Worm (Caenorhabditis elegans) whole organism, late embryonic: Measurements from ENCODE around the gene rpb-11.

ENCODE experiments used
- C08G9.2 ChIP-seq: sonication (generic microtip); optimal IDR thresholded peaks from 2 replicates; lab custom pipeline; 2016; ENCODE audit warnings: mild to moderate bottlenecking, missing genetic modification characterization, moderate library complexity, missing compliant biosample characterization
- C38D4.7 ChIP-seq: fragments of 200-800 bp; sonication (Bioruptor generic); optimal IDR thresholded peaks from 2 replicates; lab custom pipeline; 2018; ENCODE audit warnings: mild to moderate bottlenecking, missing genetic modification characterization, moderate library complexity, missing compliant biosample characterization
- T23F11.4 ChIP-seq: fragments of 200-800 bp; sonication (Bioruptor generic); optimal IDR thresholded peaks from 2 replicates; lab custom pipeline; 2018; ENCODE audit warnings: mild to moderate bottlenecking, missing genetic modification characterization, missing compliant biosample characterization
- Y22D7AL.16 ChIP-seq: sonication (generic microtip); optimal IDR thresholded peaks from 2 replicates; lab custom pipeline; 2016; ENCODE audit warnings: missing genetic modification characterization, missing compliant biosample characterization
- ahr-1 ChIP-seq: sonication (generic microtip); optimal IDR thresholded peaks from 2 replicates; lab custom pipeline; 2016; ENCODE audit warnings: missing genetic modification characterization, missing compliant biosample characterization
- ama-1 ChIP-seq: fragments of 150-350 bp; optimal IDR thresholded peaks from 2 replicates; lab custom pipeline; 2014
- ceh-18 ChIP-seq: sonication (generic microtip); optimal IDR thresholded peaks from 2 replicates; lab custom pipeline; 2016; ENCODE audit warnings: missing genetic modification characterization, missing compliant biosample characterization
- ceh-22 ChIP-seq: sonication (generic microtip); optimal IDR thresholded peaks from 2 replicates; lab custom pipeline; 2017; ENCODE audit warnings: missing biosample characterization, missing genetic modification characterization
- ceh-30 ChIP-seq: fragments of 150-350 bp; optimal IDR thresholded peaks from 2 replicates; lab custom pipeline; 2014; ENCODE audit warnings: missing biosample characterization, missing genetic modification characterization
- ceh-34 ChIP-seq: sonication (generic microtip); optimal IDR thresholded peaks from 2 replicates; lab custom pipeline; 2016; ENCODE audit warnings: mild to moderate bottlenecking, missing genetic modification characterization, missing compliant biosample characterization
- ceh-45 ChIP-seq: fragments of 200-800 bp; sonication (Bioruptor generic); IDR thresholded peaks from 2 replicates; pipeline ENCODE4 v1.3.6; 2022; ENCODE audit warnings: missing genetic modification reagents, missing genetic modification characterization, missing compliant biosample characterization
- ceh-48 ChIP-seq: sonication (generic microtip); optimal IDR thresholded peaks from 2 replicates; lab custom pipeline; 2016; ENCODE audit warnings: missing genetic modification characterization, inconsistent platforms, missing compliant biosample characterization
- che-1 ChIP-seq: sonication (generic microtip); optimal IDR thresholded peaks from 2 replicates; lab custom pipeline; 2016; ENCODE audit warnings: mild to moderate bottlenecking, missing genetic modification characterization, missing compliant biosample characterization
- elt-2 ChIP-seq: sonication (generic microtip); optimal IDR thresholded peaks from 2 replicates; lab custom pipeline; 2016; ENCODE audit warnings: missing genetic modification reagents, missing genetic modification characterization, missing compliant biosample characterization
- elt-4 ChIP-seq: sonication (generic microtip); optimal IDR thresholded peaks from 2 replicates; lab custom pipeline; 2016; ENCODE audit warnings: missing genetic modification characterization, missing compliant biosample characterization
- ets-4 ChIP-seq: sonication (generic microtip); optimal IDR thresholded peaks from 2 replicates; lab custom pipeline; 2016; ENCODE audit warnings: missing genetic modification characterization, missing compliant biosample characterization
- fkh-6 ChIP-seq: sonication (generic microtip); optimal IDR thresholded peaks from 2 replicates; lab custom pipeline; 2016; ENCODE audit warnings: missing genetic modification characterization, missing compliant biosample characterization
- gmeb-2 ChIP-seq: sonication (generic microtip); optimal IDR thresholded peaks from 2 replicates; lab custom pipeline; 2016; ENCODE audit warnings: missing genetic modification characterization, inconsistent platforms, missing compliant biosample characterization
- hlh-15 ChIP-seq: sonication (generic microtip); optimal IDR thresholded peaks from 2 replicates; lab custom pipeline; 2016; ENCODE audit warnings: missing genetic modification characterization, missing compliant biosample characterization
- hlh-8 ChIP-seq: sonication (generic microtip); optimal IDR thresholded peaks from 2 replicates; lab custom pipeline; 2016; ENCODE audit warnings: missing genotype, missing genetic modification characterization, missing compliant biosample characterization
- madf-2 ChIP-seq: sonication (generic microtip); optimal IDR thresholded peaks from 2 replicates; lab custom pipeline; 2017; ENCODE audit warnings: missing genetic modification characterization, missing compliant biosample characterization
- mec-3 ChIP-seq: sonication (generic microtip); optimal IDR thresholded peaks from 2 replicates; lab custom pipeline; 2016; ENCODE audit warnings: borderline replicate concordance, missing genetic modification characterization, missing compliant biosample characterization
- nfya-1 ChIP-seq: sonication (generic microtip); optimal IDR thresholded peaks from 2 replicates; lab custom pipeline; 2017; ENCODE audit warnings: missing genetic modification characterization, mild to moderate bottlenecking, missing compliant biosample characterization, antibody characterized with exemption, moderate library complexity
- nhr-11 ChIP-seq: fragments of 150-350 bp; optimal IDR thresholded peaks from 2 replicates; lab custom pipeline; 2014; ENCODE audit warnings: missing biosample characterization, missing genetic modification characterization
- nhr-232 ChIP-seq: sonication (generic microtip); optimal IDR thresholded peaks from 2 replicates; lab custom pipeline; 2016; ENCODE audit warnings: missing genetic modification characterization, missing compliant biosample characterization
- npax-4 ChIP-seq: sonication (generic microtip); optimal IDR thresholded peaks from 2 replicates; lab custom pipeline; 2016; ENCODE audit warnings: missing genetic modification characterization, missing compliant biosample characterization
- odd-2 ChIP-seq: sonication (generic microtip); optimal IDR thresholded peaks from 2 replicates; lab custom pipeline; 2017; ENCODE audit warnings: antibody characterized with exemption, mild to moderate bottlenecking, missing genetic modification characterization, missing compliant biosample characterization
- pax-1 ChIP-seq: fragments of 150-350 bp; optimal IDR thresholded peaks from 2 replicates; lab custom pipeline; 2014; ENCODE audit warnings: missing biosample characterization, missing genetic modification characterization
- pha-2 ChIP-seq: sonication (generic microtip); optimal IDR thresholded peaks from 2 replicates; lab custom pipeline; 2017; ENCODE audit warnings: mild to moderate bottlenecking, missing genetic modification characterization, missing compliant biosample characterization
- pqm-1 ChIP-seq: sonication (generic microtip); optimal IDR thresholded peaks from 2 replicates; lab custom pipeline; 2016; ENCODE audit warnings: missing genetic modification characterization, missing compliant biosample characterization
- ref-2 ChIP-seq: sonication (generic microtip); optimal IDR thresholded peaks from 2 replicates; lab custom pipeline; 2016; ENCODE audit warnings: missing genetic modification characterization, missing compliant biosample characterization
- sdc-2 ChIP-seq: sonication (generic microtip); optimal IDR thresholded peaks from 2 replicates; lab custom pipeline; 2016; ENCODE audit warnings: missing genotype, missing genetic modification characterization, missing compliant biosample characterization
- ttx-3 ChIP-seq: sonication (generic microtip); optimal IDR thresholded peaks from 2 replicates; lab custom pipeline; 2016; ENCODE audit warnings: missing genetic modification reagents, missing genetic modification characterization, missing compliant biosample characterization
- unc-3 ChIP-seq, 2 experiments: fragments of 200-800 bp in 1 of 2; sonication (Bioruptor generic) in 1 of 2; sonication (generic microtip) in 1 of 2; conservative IDR thresholded peaks in 1 of 2; optimal IDR thresholded peaks in 1 of 2; 2 replicates each; pipeline versions ENCODE4 v1.3.6 to Lab custom; 2016 to 2022; ENCODE audit warnings: missing compliant biosample characterization in 2 of 2, missing genetic modification characterization in 2 of 2, missing genetic modification reagents in 1 of 2
- unc-42 ChIP-seq: sonication (generic microtip); optimal IDR thresholded peaks from 2 replicates; lab custom pipeline; 2016; ENCODE audit warnings: missing genotype, missing genetic modification characterization, missing compliant biosample characterization

Gene rpb-11

DNA sequence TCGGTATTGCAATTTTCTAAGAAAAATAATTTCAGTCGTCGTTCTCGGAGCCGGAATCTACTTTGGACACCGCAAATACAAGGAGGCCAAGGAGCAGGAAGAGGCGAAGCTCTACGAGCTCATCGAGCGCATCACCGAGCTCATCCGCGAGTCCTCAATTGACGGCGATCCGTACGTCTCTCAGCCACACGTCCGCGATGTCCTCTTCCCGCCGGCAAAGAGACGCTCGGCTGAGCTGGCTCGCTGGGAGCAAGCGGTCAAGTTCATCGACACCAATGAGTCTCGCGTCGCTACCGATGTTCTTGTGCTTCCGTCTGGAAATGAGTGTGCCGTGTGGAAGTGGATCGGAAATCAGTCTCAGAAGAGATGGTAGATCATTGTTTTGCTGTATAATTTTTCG lies 5.6 kb downstream of the rpb-11 start:
- TF ChIP-seq nhr-11 (tag; lab: Kevin White, UChicago): no peak
- TF ChIP-seq hlh-15 (tag; lab: Kevin White, UChicago): no peak
- TF ChIP-seq ceh-18 (tag; lab: Kevin White, UChicago): no peak
- TF ChIP-seq ceh-22 (tag; lab: Kevin White, UChicago): no peak
- TF ChIP-seq pax-1: no peak
- TF ChIP-seq C08G9.2 (tag; lab: Kevin White, UChicago): no peak
- TF ChIP-seq elt-2: no peak
- no peak for TF ChIP-seq sdc-2 (tag; lab: Kevin White, UChicago)
- no peak for TF ChIP-seq mec-3
- no peak for TF ChIP-seq T23F11.4 (GFP tag; lab: Kevin White, UChicago)
- no peak for TF ChIP-seq C38D4.7 (GFP tag; lab: Kevin White, UChicago)
- no peak for TF ChIP-seq ama-1
- TF ChIP-seq npax-4: no peak
- no peak for TF ChIP-seq nfya-1 (tag; lab: Kevin White, UChicago)
- TF ChIP-seq unc-42 (tag; lab: Kevin White, UChicago): no peak
- no peak for TF ChIP-seq unc-3 (GFP tag; conservative IDR thresholded peaks at IDR 0.05; lab: Robert Waterston, UW)
- TF ChIP-seq unc-3 (tag; optimal IDR thresholded peaks at IDR 0.05; lab: Kevin White, UChicago): no peak
- no peak for TF ChIP-seq ceh-30 (tag; lab: Kevin White, UChicago)

DNA sequence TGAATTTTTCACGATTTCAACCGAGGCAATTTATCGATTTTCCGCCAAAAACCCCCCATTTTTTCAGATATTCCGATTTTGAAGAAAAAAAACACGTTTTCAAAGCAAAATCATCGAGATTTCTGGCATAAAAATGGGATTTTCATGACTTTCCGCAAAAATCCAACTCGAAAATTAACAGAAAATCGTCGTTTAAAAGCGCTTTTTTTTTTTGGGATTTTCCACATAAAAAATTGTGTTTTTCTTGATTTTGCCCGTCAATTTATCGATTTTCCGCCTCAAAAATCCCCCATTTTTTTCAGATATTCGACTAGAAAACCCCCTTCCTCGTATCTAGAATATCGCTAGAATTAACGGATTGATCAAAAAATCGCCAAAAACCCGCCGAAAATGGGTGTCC lies 8.7 kb downstream of the rpb-11 start, which contains the start of gene xrn-1:
TSS of gene xrn-1 (plus strand) at position 301 of the 400 bp plus-strand sequence.
- TF ChIP-seq ttx-3 (tag; lab: Kevin White, UChicago) (no peak), ceh-34 (no peak), hlh-8 (tag; lab: Kevin White, UChicago) (no peak), hlh-15 (tag; lab: Kevin White, UChicago) (no peak), nhr-232 (no peak), madf-2 (tag; lab: Kevin White, UChicago) (no peak), nfya-1 (tag; lab: Kevin White, UChicago) (no peak), che-1 (tag; lab: Kevin White, UChicago) (no peak), Y22D7AL.16 (no peak), ets-4 (tag; lab: Kevin White, UChicago) (no peak), ama-1 (no peak), pha-2 (no peak), odd-2 (tag; lab: Kevin White, UChicago) (no peak), pqm-1 (tag; lab: Kevin White, UChicago) (no peak), T23F11.4 (GFP tag; lab: Kevin White, UChicago) (no peak), ceh-45 (GFP tag; lab: Robert Waterston, UW) (no peak), fkh-6 (no peak), gmeb-2 (no peak), ceh-48 (tag; lab: Kevin White, UChicago) (no peak)

ce11 chrII:14074825-14075224 lies 14.9 kb downstream of the rpb-11 start:
- TF ChIP-seq npax-4 (no peak), mec-3 (peak; percentile 25)

DNA sequence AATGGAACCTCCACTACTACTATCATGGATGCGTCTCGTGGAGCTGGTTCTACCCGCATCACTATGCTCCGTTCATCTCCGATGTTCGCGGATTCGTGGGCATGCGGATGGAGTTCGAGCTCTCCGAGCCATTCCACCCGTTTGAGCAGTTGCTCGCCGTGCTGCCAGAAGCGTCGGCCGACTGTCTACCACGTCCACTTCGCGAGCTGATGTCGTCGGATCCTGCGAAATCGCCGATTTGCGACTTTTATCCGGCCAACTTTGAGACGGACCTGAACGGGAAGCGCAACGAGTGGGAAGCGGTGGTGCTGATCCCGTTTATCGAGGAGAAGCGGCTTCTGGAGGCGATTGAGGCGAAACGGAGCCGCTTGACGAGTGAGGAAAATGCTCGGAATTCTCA lies 17.9 kb downstream of the rpb-11 start:
- TF ChIP-seq ceh-18 (tag; lab: Kevin White, UChicago) (no peak), mec-3 (peak; percentile 4)

ce11 chrII:14086931-14087330 lies 27.0 kb downstream of the rpb-11 start:
- TF ChIP-seq ahr-1 (tag; lab: Kevin White, UChicago): no peak
- no peak for TF ChIP-seq elt-4 (tag; lab: Kevin White, UChicago)
- TF ChIP-seq ref-2 (tag; lab: Kevin White, UChicago): no peak
